Fruit fly (Drosophila melanogaster): Measurements from ENCODE around the gene CG5653.
A peak's percentile ranks its signal among the peaks of the same experiment; 100 is the strongest.

The CG5653 gene

DNA sequence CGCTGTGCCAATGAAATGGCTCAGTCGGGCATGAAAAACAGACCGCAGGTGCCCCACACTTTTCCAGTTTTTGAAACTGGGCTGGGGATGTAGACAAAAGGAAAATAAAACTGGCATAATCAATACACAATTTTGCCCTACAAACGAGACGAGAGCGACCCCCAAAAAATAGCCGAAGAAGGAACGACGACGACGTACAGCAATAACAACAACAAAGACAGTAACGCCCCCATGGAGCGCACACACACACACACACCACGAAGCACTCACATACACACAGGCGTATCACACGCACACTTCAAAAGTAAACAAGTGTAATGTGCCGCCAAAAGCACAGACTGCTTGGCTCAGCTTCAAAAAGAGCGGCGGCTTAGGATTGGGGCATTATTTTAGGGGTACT is 14.7 kb downstream of the CG5653 start:
- no peak for TF ChIP-seq noc (tag; optimal IDR thresholded peaks at IDR 0.05)

- no peak for TF ChIP-seq noc (tag; optimal IDR thresholded peaks at IDR 0.05)
Measured at dm6 chr3L:8950955-8951354, 15.2 kb downstream of the CG5653 start.

dm6 chr3L:8949823-8950222 is 16.4 kb downstream of the CG5653 start:
- no peak for TF ChIP-seq noc (tag; optimal IDR thresholded peaks at IDR 0.05)

DNA sequence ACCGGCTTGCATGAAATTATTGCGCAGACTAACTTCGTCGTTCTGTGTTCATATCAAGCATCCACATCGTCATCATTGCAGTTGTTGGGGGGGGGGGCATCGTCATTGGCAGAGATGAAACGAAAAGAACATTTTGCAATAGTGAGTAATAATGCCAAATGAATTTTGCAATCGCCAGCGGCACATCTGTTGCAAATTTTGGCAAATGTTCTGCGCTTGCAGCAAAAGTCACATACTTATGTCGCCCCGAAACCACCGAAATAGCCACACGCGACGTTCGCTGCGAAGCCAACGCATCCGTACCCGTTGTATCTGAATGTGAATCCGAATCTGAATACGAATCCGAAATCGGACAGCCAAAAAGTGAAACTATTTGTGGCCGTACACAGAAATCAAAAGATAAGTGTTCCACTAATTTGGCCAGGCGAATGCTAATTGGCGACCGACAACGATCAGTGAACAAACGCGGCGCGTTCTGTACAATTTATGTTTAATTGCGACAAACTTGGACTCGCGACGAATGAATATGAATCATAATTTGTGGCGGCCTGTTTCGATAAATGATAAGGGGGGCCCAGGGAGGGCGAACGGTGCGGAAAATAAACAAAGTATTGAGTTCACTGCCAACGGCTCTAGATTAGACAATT is 18.2 kb downstream of the CG5653 start:
- no peak for TF ChIP-seq noc (tag; optimal IDR thresholded peaks at IDR 0.05)

- no peak for TF ChIP-seq noc (tag; optimal IDR thresholded peaks at IDR 0.05)
Measured at dm6 chr3L:8939654-8940053, 26.5 kb downstream of the CG5653 start.

DNA sequence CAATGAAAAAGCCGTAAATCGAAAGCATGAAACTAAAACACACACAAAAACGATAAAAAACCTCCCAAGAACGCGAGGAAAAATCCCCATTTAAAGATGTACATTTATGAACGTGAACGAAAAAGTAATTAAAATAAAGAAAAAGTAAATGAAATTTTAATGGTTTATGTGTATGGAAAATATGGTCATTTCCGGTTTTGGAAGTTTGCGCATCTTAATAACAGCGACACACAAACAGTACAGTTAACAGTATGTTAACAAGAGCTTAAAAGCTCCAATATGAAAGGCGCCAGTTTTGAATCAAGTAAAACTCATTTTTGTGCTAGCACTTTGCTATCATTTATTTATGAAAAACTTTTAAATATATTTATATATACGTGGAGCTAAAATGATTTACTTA is 34.3 kb downstream of the CG5653 start:
- no peak for TF ChIP-seq noc (tag; optimal IDR thresholded peaks at IDR 0.05)

dm6 chr3L:8929527-8929926 is 36.6 kb downstream of the CG5653 start:
- no peak for TF ChIP-seq noc (tag; optimal IDR thresholded peaks at IDR 0.05)

DNA sequence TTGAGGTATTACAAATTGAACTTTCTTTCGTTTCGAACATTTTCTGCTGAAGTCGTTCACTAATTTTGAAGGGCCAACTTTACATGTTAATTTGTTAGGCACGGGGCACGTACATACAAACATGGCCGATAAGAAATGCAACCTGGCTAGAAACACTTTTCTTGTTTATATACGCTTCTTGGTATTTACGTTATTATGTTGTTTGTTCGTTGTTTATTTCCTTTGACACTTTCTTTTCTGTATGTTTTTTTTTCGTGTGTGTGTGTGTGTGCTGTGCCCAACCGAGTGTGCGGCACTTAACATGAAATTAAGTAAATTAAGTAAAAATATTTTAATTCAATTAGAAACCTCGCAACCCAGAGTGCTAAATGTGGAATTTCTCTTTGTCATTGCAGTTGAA is 40.5 kb downstream of the CG5653 start:
- no peak for TF ChIP-seq noc (tag; optimal IDR thresholded peaks at IDR 0.05)

DNA sequence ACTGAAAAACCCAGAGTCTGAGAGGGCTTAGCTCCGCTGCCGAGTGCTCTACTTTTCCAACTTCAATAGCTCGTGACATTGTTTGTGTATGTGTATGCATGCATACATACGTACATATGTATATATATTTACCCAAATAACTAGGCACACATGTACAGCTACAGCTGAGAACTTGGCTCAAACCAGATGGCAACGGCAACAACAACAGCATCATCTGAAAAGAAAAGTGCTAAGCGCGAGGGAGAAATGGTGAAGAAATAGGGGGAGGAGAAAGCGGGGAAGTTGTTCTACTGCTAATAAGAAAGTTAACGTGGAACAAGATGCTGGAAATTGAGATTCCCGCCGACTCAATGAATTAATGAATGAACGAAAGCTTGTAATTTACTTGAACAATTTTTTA is 41.2 kb downstream of the CG5653 start:
- TF ChIP-seq noc (tag; optimal IDR thresholded peaks at IDR 0.05), result no peak

- TF ChIP-seq noc (tag; optimal IDR thresholded peaks at IDR 0.05), result no peak
Measured at dm6 chr3L:8924417-8924913, 41.7 kb downstream of the CG5653 start.

dm6 chr3L:8920710-8921109 is 45.5 kb downstream of the CG5653 start:
- TF ChIP-seq noc (tag; optimal IDR thresholded peaks at IDR 0.05), result peak; percentile 73

DNA sequence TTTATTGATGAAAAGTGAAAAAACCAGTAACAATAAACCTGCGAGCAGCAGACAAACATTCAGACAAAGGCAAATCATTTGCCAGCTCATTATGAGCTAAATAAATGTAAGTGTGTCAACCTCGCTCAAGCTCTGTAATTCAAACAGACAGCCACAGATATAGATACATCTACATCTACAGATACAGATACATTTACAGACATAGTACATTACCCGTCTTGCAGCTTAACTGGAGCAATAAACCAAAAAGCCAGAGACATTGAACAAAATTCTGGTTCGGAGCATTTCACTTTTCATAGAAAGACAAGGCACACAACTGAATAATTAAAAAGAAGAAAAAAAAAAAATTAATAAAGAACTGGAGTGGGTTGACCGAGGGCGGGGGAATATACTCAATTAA is 46.5 kb downstream of the CG5653 start:
- no peak for TF ChIP-seq noc (tag; optimal IDR thresholded peaks at IDR 0.05)
